Fruit fly (Drosophila melanogaster): ENCODE data around the gene SmB.

- TF ChIP-seq insv (optimal IDR thresholded peaks at IDR 0.05) (no peak), psq (optimal IDR thresholded peaks at IDR 0.05) (no peak), ttk (optimal IDR thresholded peaks at IDR 0.05) (no peak), h (optimal IDR thresholded peaks at IDR 0.05) (no peak), Myc (optimal IDR thresholded peaks at IDR 0.05) (no peak)
Observed at dm6 chr2L:10376276-10376675, 50.2 kb downstream of the SmB start.

Measured in Kc167 (cell line).